Fruit fly (Drosophila melanogaster): ENCODE results near the gene CG34453.

DNA sequence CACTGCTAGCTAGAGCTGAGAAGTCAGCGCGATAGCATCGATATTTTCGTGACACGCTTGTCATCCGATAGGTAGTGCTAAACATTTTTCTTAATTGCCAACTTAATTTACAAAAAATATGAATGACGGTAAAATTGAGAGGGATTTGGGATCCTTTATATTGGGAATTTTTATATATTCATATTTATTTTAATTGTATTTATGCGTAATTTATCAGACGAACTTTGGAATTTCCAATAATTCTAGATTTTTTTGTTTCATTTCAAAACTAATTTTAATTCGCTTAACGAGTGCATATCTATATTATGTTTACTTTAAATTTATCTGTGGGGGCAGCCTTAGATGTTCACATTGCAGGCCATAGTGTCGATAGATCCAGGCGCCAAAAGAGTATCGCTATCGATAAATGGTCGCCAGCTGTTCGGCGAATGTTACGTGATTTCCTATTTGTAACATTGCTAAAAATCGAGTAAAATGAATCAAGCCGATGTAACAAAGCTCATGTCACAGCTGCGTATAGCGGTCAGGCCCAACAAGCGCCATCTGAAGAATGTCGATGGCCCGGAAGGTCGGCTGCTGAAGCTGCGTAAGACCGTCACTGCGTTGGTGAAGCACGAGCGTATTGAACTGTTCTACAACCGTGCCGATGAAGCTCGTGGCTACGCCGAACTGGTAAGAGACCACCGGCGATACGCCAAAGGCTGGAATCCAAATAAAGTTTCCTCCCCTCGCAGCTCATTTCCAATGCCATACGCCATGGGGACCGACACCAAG lies 31.4 kb upstream of the CG34453 start, which contains the start of the genes Tudor-SN and mRpL17:
- no peak for TF ChIP-seq Sin3A (optimal IDR thresholded peaks at IDR 0.05)
- no peak for TF ChIP-seq Myc (optimal IDR thresholded peaks at IDR 0.05)
- TF ChIP-seq psq (optimal IDR thresholded peaks at IDR 0.05), result no peak
- TF ChIP-seq ttk (optimal IDR thresholded peaks at IDR 0.05), result no peak
- TF ChIP-seq h (optimal IDR thresholded peaks at IDR 0.05), result no peak

Data from Kc167 (cell line).